Worm (Caenorhabditis elegans): ENCODE measurements around the gene Y69A2AR.12.

The Y69A2AR.12 gene

ce11 chrIV:2613011-2613503, 44.6 kb downstream of the Y69A2AR.12 start, which contains the start of gene Y69A2AR.28:
Gene Y69A2AR.28 (minus strand): TSS chrIV:2613061.
- TF ChIP-seq mxl-3 (GFP tag; optimal IDR thresholded peaks at IDR 0.05) (no peak), mes-2 (tag; optimal IDR thresholded peaks at IDR 0.05; ENCODE audit: poor library complexity, severe bottlenecking) (peak; percentile 12), nhr-28 (tag; optimal IDR thresholded peaks at IDR 0.05) (no peak), zfp-3 (GFP tag; conservative IDR thresholded peaks at IDR 0.05) (no peak), aha-1 (tag) (peak; percentile 5), ceh-62 (tag; optimal IDR thresholded peaks at IDR 0.05) (no peak), daf-8 (GFP tag; IDR thresholded peaks at IDR 0.05) (no peak), hlh-30 (tag; optimal IDR thresholded peaks at IDR 0.05; ENCODE audit: insufficient read depth) (no peak), F37D6.2 (tag; optimal IDR thresholded peaks at IDR 0.05) (no peak), cey-2 (tag; optimal IDR thresholded peaks at IDR 0.05; ENCODE audit: borderline replicate concordance, insufficient read depth) (no peak), nhr-111 (GFP tag; optimal IDR thresholded peaks at IDR 0.05) (no peak), snpc-4 (tag; optimal IDR thresholded peaks at IDR 0.05) (no peak), spr-3 (GFP tag; optimal IDR thresholded peaks at IDR 0.05) (no peak), T26A8.4 (GFP tag; IDR thresholded peaks at IDR 0.05) (no peak), F44E2.7 (GFP tag; IDR thresholded peaks at IDR 0.05) (no peak), aly-2 (tag; optimal IDR thresholded peaks at IDR 0.05) (no peak), lin-39 (tag; optimal IDR thresholded peaks at IDR 0.05) (no peak), arid-1 (GFP tag; conservative IDR thresholded peaks at IDR 0.05) (no peak), lin-15B (tag; optimal IDR thresholded peaks at IDR 0.05) (no peak), egl-27 (tag; optimal IDR thresholded peaks at IDR 0.05) (no peak), Y75B8A.6 (GFP tag; IDR thresholded peaks at IDR 0.05) (no peak), ceh-44 (GFP tag; IDR thresholded peaks at IDR 0.05) (no peak), ces-1 (GFP tag; optimal IDR thresholded peaks at IDR 0.05) (no peak), dmd-8 (GFP tag; IDR thresholded peaks at IDR 0.05) (no peak), nhr-11 (tag; optimal IDR thresholded peaks at IDR 0.05) (no peak), nhr-25 (tag; optimal IDR thresholded peaks at IDR 0.05; ENCODE audit: borderline replicate concordance, insufficient read depth) (no peak), mdt-29 (GFP tag; IDR thresholded peaks at IDR 0.05) (no peak), fos-1 (tag; optimal IDR thresholded peaks at IDR 0.05) (no peak), Y105C5A.15 (GFP tag; IDR thresholded peaks at IDR 0.05) (no peak), dpl-1 (GFP tag; optimal IDR thresholded peaks at IDR 0.05) (peak; percentile 32), ZK337.2 (GFP tag; IDR thresholded peaks at IDR 0.05) (no peak), nhr-76 (tag; optimal IDR thresholded peaks at IDR 0.05) (no peak), zfp-2 (tag; optimal IDR thresholded peaks at IDR 0.05) (no peak), lin-38 (GFP tag; IDR thresholded peaks at IDR 0.05) (peak; percentile 55), unc-130 (GFP tag; optimal IDR thresholded peaks at IDR 0.05) (no peak)

DNA sequence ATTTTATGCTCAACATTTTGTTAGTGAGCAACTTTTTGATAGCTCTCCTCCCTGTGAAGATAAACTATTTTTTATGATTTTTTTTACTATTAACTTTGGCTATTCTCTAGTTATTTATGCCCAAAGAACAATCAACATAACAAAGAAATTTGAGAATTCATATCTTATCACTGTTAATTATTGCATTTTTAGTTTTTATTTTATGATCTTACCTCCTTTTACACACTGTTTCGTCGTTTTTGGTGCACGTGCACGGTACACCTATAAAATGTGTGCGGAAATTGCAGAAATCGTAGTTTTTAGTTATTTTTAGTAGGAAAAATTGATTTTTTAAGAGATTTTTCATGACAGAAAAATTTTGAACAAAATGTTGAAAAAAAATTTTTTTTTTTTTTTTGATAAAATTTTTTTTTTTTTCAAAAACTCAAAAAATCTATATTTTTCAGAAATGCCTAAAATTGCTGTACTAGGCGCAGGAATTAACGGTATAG, 45.4 kb downstream of the Y69A2AR.12 start, which contains the start of gene daao-1:
Gene daao-1, plus strand, starts transcription at position 441 of the 491 bp plus-strand sequence.
- TF ChIP-seq Y5F2A.4 (GFP tag; optimal IDR thresholded peaks at IDR 0.05), result no peak
- peak; percentile 74 for TF ChIP-seq php-3 (GFP tag; IDR thresholded peaks at IDR 0.05)
- peak; percentile 6 for TF ChIP-seq nhr-48 (tag; optimal IDR thresholded peaks at IDR 0.05)
- TF ChIP-seq snpc-1.2 (GFP tag; IDR thresholded peaks at IDR 0.05), result no peak
- TF ChIP-seq dmd-6 (GFP tag; IDR thresholded peaks at IDR 0.05), result no peak
- TF ChIP-seq nhr-28 (tag; optimal IDR thresholded peaks at IDR 0.05), result peak; percentile 40
- TF ChIP-seq dve-1 (tag; optimal IDR thresholded peaks at IDR 0.05; ENCODE audit: insufficient read depth), result peak; percentile 49
- no peak for TF ChIP-seq daf-16 (GFP tag; optimal IDR thresholded peaks at IDR 0.05)
- peak; percentile 38 for TF ChIP-seq daf-16 (tag; optimal IDR thresholded peaks at IDR 0.05)

Measured in whole organism, L4 larva.